Worm (Caenorhabditis elegans) whole organism, L3 larva: ENCODE results near the gene Y48C3A.5.

ENCODE experiments used
- ceh-82 ChIP-seq: fragments of 150-350 bp; optimal IDR thresholded peaks from 2 replicates; lab custom pipeline; 2014; ENCODE audit warnings: missing biosample characterization, missing genetic modification characterization
- egl-27 ChIP-seq: sonication (generic microtip); optimal IDR thresholded peaks from 4 replicates; lab custom pipeline; 2017; ENCODE audit warnings: missing biosample characterization, missing genetic modification reagents, missing genetic modification characterization
- elt-2 ChIP-seq: sonication (generic microtip); optimal IDR thresholded peaks from 2 replicates; lab custom pipeline; 2016; ENCODE audit warnings: missing genetic modification reagents, mild to moderate bottlenecking, missing genetic modification characterization, missing compliant biosample characterization
- elt-3 ChIP-seq, 3 experiments: fragments of 150-350 bp in 1 of 3; sonication (generic microtip) in 2 of 3; optimal IDR thresholded peaks; 2 replicates in 2 of 3; 4 replicates in 1 of 3; lab custom pipeline; 2014 to 2017; ENCODE audit warnings: missing biosample characterization in 3 of 3, missing genetic modification characterization in 3 of 3
- fkh-10 ChIP-seq: sonication (generic microtip); optimal IDR thresholded peaks from 2 replicates; lab custom pipeline; 2017; ENCODE audit warnings: missing biosample characterization, missing genetic modification reagents, missing genetic modification characterization
- nfya-1 ChIP-seq: sonication (generic microtip); optimal IDR thresholded peaks from 2 replicates; lab custom pipeline; 2017; ENCODE audit warnings: missing genetic modification characterization, mild to moderate bottlenecking, missing compliant biosample characterization, antibody characterized with exemption, moderate library complexity; ENCODE audit not compliant: insufficient read depth
- nhr-12 ChIP-seq: fragments of 150-350 bp; optimal IDR thresholded peaks from 2 replicates; lab custom pipeline; 2014; ENCODE audit warnings: missing biosample characterization, missing genetic modification characterization
- nhr-28 ChIP-seq: fragments of 150-350 bp; optimal IDR thresholded peaks from 2 replicates; lab custom pipeline; 2014; ENCODE audit warnings: missing biosample characterization, missing genetic modification characterization
- nhr-76 ChIP-seq: fragments of 150-350 bp; sonication (generic microtip); optimal IDR thresholded peaks from 5 replicates; lab custom pipeline; 2014; ENCODE audit warnings: missing biosample characterization, missing genetic modification characterization
- unc-62 ChIP-seq: fragments of 150-350 bp; sonication (generic microtip); optimal IDR thresholded peaks from 4 replicates; lab custom pipeline; 2014; ENCODE audit warnings: missing biosample characterization, missing genetic modification reagents, missing genetic modification characterization
- ztf-4 ChIP-seq: fragments of 150-350 bp; optimal IDR thresholded peaks from 2 replicates; lab custom pipeline; 2014; ENCODE audit warnings: missing biosample characterization, missing genetic modification characterization

DNA sequence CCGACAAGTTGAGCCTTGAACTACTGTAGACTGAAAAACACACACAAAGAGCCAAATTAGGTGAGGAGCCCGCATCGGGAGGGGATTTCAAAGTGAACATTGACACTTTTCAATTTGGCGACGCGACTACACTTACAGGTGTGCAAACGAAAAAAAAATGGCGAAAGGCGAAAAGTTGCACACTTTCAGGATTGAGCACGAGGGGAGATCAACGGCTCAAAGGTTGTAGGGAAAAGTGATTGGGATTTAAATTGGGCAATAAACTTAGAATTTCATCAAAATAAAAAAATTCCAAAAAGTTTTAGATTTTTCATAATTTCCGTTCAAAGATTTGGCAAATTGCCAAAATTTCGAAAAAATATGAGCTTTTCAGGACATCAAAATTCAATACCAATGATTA lies 27.9 kb upstream of the Y48C3A.5 start, which contains the start of gene F15D4.4:
- TF ChIP-seq nhr-28 (tag; lab: Kevin White, UChicago) (no peak), elt-2 (no peak), unc-62 (GFP tag; lab: Kevin White, UChicago) (no peak), egl-27 (tag; lab: Kevin White, UChicago) (no peak), elt-3 (tag; optimal IDR thresholded peaks at IDR 0.05; lab: Kevin White, UChicago) (no peak), ztf-4 (tag; lab: Kevin White, UChicago) (no peak), nhr-12 (tag; lab: Kevin White, UChicago) (no peak), fkh-10 (no peak), nhr-76 (tag; lab: Kevin White, UChicago) (no peak), ceh-82 (tag; lab: Kevin White, UChicago) (no peak), nfya-1 (tag; lab: Kevin White, UChicago) (no peak)
